Comparison of ENCODE assay signal across 1 fruit fly cellular context in genomic region chr3L:639460-640103, dm6.
TF ChIP-seq lines count a peak whose summit lies in the region.

No protein-coding gene starts in this region.

TF ChIP-seq in whole organism, embryonic, 481 proteins besides CTCF, POLR2A, EP300 and RAD21 (continued from another document):
- no peak for TF ChIP-seq Opbp (GFP tag; IDR thresholded peaks at IDR 0.05; lab: Robert Waterston, UW; ENCODE audit: partially characterized antibody)
- no peak for TF ChIP-seq Doc2 (GFP tag; IDR thresholded peaks at IDR 0.05; lab: Robert Waterston, UW)
- TF ChIP-seq her (GFP tag; optimal IDR thresholded peaks at IDR 0.05; lab: Kevin White, UChicago) = no peak
- TF ChIP-seq Ptx1 (GFP tag; IDR thresholded peaks at IDR 0.05; lab: Robert Waterston, UW) = no peak
- TF ChIP-seq CG5953 (GFP tag; IDR thresholded peaks at IDR 0.05; lab: Robert Waterston, UW) = peak; percentile 44; the same call in 1 of the 2 replicates
- peak; percentile 18 for TF ChIP-seq CG17359 (tag; optimal IDR thresholded peaks at IDR 0.05; lab: Kevin White, UChicago)
- peak; percentile 19 for TF ChIP-seq CG11398 (GFP tag; optimal IDR thresholded peaks at IDR 0.05; lab: Kevin White, UChicago)
- no peak for TF ChIP-seq Xrp1 (GFP tag; IDR thresholded peaks at IDR 0.05; lab: Robert Waterston, UW)
- no peak for TF ChIP-seq twi (tag; optimal IDR thresholded peaks at IDR 0.05; lab: Kevin White, UChicago)
- TF ChIP-seq CG42726 (GFP tag; IDR thresholded peaks at IDR 0.05; lab: Robert Waterston, UW; ENCODE audit: partially characterized antibody) = peak; percentile 57; the same call in 1 of the 2 replicates
- no peak for TF ChIP-seq Sox102F (GFP tag; optimal IDR thresholded peaks at IDR 0.05; lab: Kevin White, UChicago)
- peak; percentile 42 for TF ChIP-seq pros (GFP tag; optimal IDR thresholded peaks at IDR 0.05; lab: Kevin White, UChicago)
- no peak for TF ChIP-seq pita (GFP tag; optimal IDR thresholded peaks at IDR 0.05; lab: Kevin White, UChicago)
- no peak for TF ChIP-seq en (GFP tag; optimal IDR thresholded peaks at IDR 0.05; lab: Kevin White, UChicago)
- TF ChIP-seq CG7357 (GFP tag; IDR thresholded peaks at IDR 0.05; lab: Robert Waterston, UW) = no peak
- TF ChIP-seq so (GFP tag; IDR thresholded peaks at IDR 0.05; lab: Robert Waterston, UW) = no peak
- peak; percentile 8 for TF ChIP-seq Mad (GFP tag; optimal IDR thresholded peaks at IDR 0.05; lab: Kevin White, UChicago)
- peak; percentile 45 for TF ChIP-seq repo (GFP tag; optimal IDR thresholded peaks at IDR 0.05; lab: Kevin White, UChicago)
- no peak for TF ChIP-seq CG12219 (GFP tag; optimal IDR thresholded peaks at IDR 0.05; lab: Kevin White, UChicago)
- no peak for TF ChIP-seq unc-4 (GFP tag; IDR thresholded peaks at IDR 0.05; lab: Robert Waterston, UW; ENCODE audit: partially characterized antibody)
- peak; percentile 56; the same call in 3 of the 4 replicates for TF ChIP-seq chinmo (GFP tag; IDR thresholded peaks at IDR 0.05; lab: Robert Waterston, UW; ENCODE audit: partially characterized antibody)
- TF ChIP-seq CG32532 (GFP tag; IDR thresholded peaks at IDR 0.05; lab: Robert Waterston, UW) = peak; percentile 28; the same call in 1 of the 2 replicates
- TF ChIP-seq CG1832 (GFP tag; optimal IDR thresholded peaks at IDR 0.05; lab: Kevin White, UChicago) = no peak
- TF ChIP-seq da (GFP tag; optimal IDR thresholded peaks at IDR 0.05; lab: Kevin White, UChicago) = no peak
- TF ChIP-seq CG6689 (GFP tag; IDR thresholded peaks at IDR 0.05; lab: Robert Waterston, UW) = no peak
- TF ChIP-seq CG9727 (GFP tag; optimal IDR thresholded peaks at IDR 0.05; lab: Kevin White, UChicago) = no peak
- TF ChIP-seq Hmr (GFP tag; optimal IDR thresholded peaks at IDR 0.05; lab: Kevin White, UChicago) = no peak
- no peak for TF ChIP-seq Hsf (GFP tag; optimal IDR thresholded peaks at IDR 0.05; lab: Kevin White, UChicago)
- no peak for TF ChIP-seq Drgx (GFP tag; IDR thresholded peaks at IDR 0.05; lab: Robert Waterston, UW)
- TF ChIP-seq CG4282 (GFP tag; optimal IDR thresholded peaks at IDR 0.05; lab: Kevin White, UChicago) = peak; percentile 21
- TF ChIP-seq CG17568 (GFP tag; optimal IDR thresholded peaks at IDR 0.05; lab: Kevin White, UChicago) = peak; percentile 30
- peak; percentile 7 for TF ChIP-seq CG2712 (tag; optimal IDR thresholded peaks at IDR 0.05; lab: Kevin White, UChicago)
- TF ChIP-seq CG17385 (GFP tag; optimal IDR thresholded peaks at IDR 0.05; lab: Kevin White, UChicago) = peak; percentile 90
- TF ChIP-seq zf30C (GFP tag; optimal IDR thresholded peaks at IDR 0.05; lab: Kevin White, UChicago) = peak; percentile 27
- no peak for TF ChIP-seq CG7271 (tag; optimal IDR thresholded peaks at IDR 0.05; lab: Kevin White, UChicago)
- peak; percentile 35 for TF ChIP-seq Vsx1 (GFP tag; optimal IDR thresholded peaks at IDR 0.05; lab: Kevin White, UChicago)
- peak; percentile 20 for TF ChIP-seq CG8924 (tag; optimal IDR thresholded peaks at IDR 0.05; lab: Kevin White, UChicago)
- TF ChIP-seq sd (tag; optimal IDR thresholded peaks at IDR 0.05; lab: Kevin White, UChicago) = peak; percentile 98
- TF ChIP-seq CG3847 (GFP tag; IDR thresholded peaks at IDR 0.05; lab: Robert Waterston, UW) = no peak
- TF ChIP-seq nerfin-1 (tag; optimal IDR thresholded peaks at IDR 0.05; lab: Kevin White, UChicago) = peak; percentile 9
- no peak for TF ChIP-seq Dip2 (GFP tag; IDR thresholded peaks at IDR 0.05; lab: Robert Waterston, UW)
- no peak for TF ChIP-seq MTF-1 (GFP tag; optimal IDR thresholded peaks at IDR 0.05; lab: Kevin White, UChicago; ENCODE audit: borderline replicate concordance)
- no peak for TF ChIP-seq bab2 (GFP tag; optimal IDR thresholded peaks at IDR 0.05; lab: Kevin White, UChicago)
- peak; percentile 41 for TF ChIP-seq CG5180 (GFP tag; optimal IDR thresholded peaks at IDR 0.05; lab: Kevin White, UChicago)
- peak; percentile 15 for TF ChIP-seq mirr (GFP tag; optimal IDR thresholded peaks at IDR 0.05; lab: Kevin White, UChicago)
- no peak for TF ChIP-seq CG34376 (GFP tag; optimal IDR thresholded peaks at IDR 0.05; lab: Kevin White, UChicago)
- TF ChIP-seq Gug (GFP tag; IDR thresholded peaks at IDR 0.05; lab: Robert Waterston, UW) = no peak
- TF ChIP-seq lilli (GFP tag; optimal IDR thresholded peaks at IDR 0.05; lab: Kevin White, UChicago) = peak; percentile 49
- TF ChIP-seq amos (GFP tag; IDR thresholded peaks at IDR 0.05; lab: Robert Waterston, UW; ENCODE audit: partially characterized antibody) = no peak
- TF ChIP-seq lbe (GFP tag; optimal IDR thresholded peaks at IDR 0.05; lab: Kevin White, UChicago) = no peak
- TF ChIP-seq sr (GFP tag; IDR thresholded peaks at IDR 0.05; lab: Robert Waterston, UW) = no peak
- TF ChIP-seq Deaf1 (tag; optimal IDR thresholded peaks at IDR 0.05; lab: Kevin White, UChicago) = peak; percentile 62
- no peak for TF ChIP-seq Hey (tag; optimal IDR thresholded peaks at IDR 0.05; lab: Kevin White, UChicago)
- no peak for TF ChIP-seq ase (GFP tag; IDR thresholded peaks at IDR 0.05; lab: Robert Waterston, UW)
- no peak for TF ChIP-seq Lhr (GFP tag; optimal IDR thresholded peaks at IDR 0.05; lab: Kevin White, UChicago)
- peak; percentile 3 for TF ChIP-seq HmgZ (tag; optimal IDR thresholded peaks at IDR 0.05; lab: Kevin White, UChicago)
- no peak for TF ChIP-seq pho (GFP tag; optimal IDR thresholded peaks at IDR 0.05; lab: Kevin White, UChicago)
- TF ChIP-seq HLH4C (GFP tag; IDR thresholded peaks at IDR 0.05; lab: Robert Waterston, UW; ENCODE audit: partially characterized antibody) = 0 out of 3 replicates have a peak, but pooled peaks have one; percentile 9
- peak; percentile 24 for TF ChIP-seq psq (GFP tag; optimal IDR thresholded peaks at IDR 0.05; lab: Kevin White, UChicago)
- TF ChIP-seq ranshi (GFP tag; IDR thresholded peaks at IDR 0.05; lab: Robert Waterston, UW) = peak; percentile 14; the same call in 1 of the 2 replicates
- no peak for TF ChIP-seq Sry-β (GFP tag; optimal IDR thresholded peaks at IDR 0.05; lab: Kevin White, UChicago)
- no peak for TF ChIP-seq CG32772 (GFP tag; IDR thresholded peaks at IDR 0.05; lab: Robert Waterston, UW)
- peak; percentile 82 for TF ChIP-seq chm (GFP tag; IDR thresholded peaks at IDR 0.05; lab: Robert Waterston, UW)
- TF ChIP-seq Hr51 (GFP tag; optimal IDR thresholded peaks at IDR 0.05; lab: Kevin White, UChicago) = no peak
- no peak for TF ChIP-seq Bgb (GFP tag; IDR thresholded peaks at IDR 0.05; lab: Robert Waterston, UW; ENCODE audit: partially characterized antibody)
- TF ChIP-seq cg (GFP tag; optimal IDR thresholded peaks at IDR 0.05; lab: Kevin White, UChicago) = peak; percentile 67
- no peak for TF ChIP-seq CG2129 (GFP tag; IDR thresholded peaks at IDR 0.05; lab: Robert Waterston, UW; ENCODE audit: partially characterized antibody)
- TF ChIP-seq tx (GFP tag; optimal IDR thresholded peaks at IDR 0.05; lab: Kevin White, UChicago) = no peak
- no peak for TF ChIP-seq nom (GFP tag; optimal IDR thresholded peaks at IDR 0.05; lab: Kevin White, UChicago)
- TF ChIP-seq dm (GFP tag; optimal IDR thresholded peaks at IDR 0.05; lab: Kevin White, UChicago) = no peak
- TF ChIP-seq CG12769 (tag; optimal IDR thresholded peaks at IDR 0.05; lab: Kevin White, UChicago) = peak; percentile 88
- peak; percentile 20 for TF ChIP-seq Bteb2 (GFP tag; optimal IDR thresholded peaks at IDR 0.05; lab: Kevin White, UChicago)
- peak; percentile 19 for TF ChIP-seq Ets65A (GFP tag; lab: Kevin White, UChicago)
- TF ChIP-seq CG17328 (GFP tag; IDR thresholded peaks at IDR 0.05; lab: Robert Waterston, UW) = no peak
- no peak for TF ChIP-seq Ssrp (tag; optimal IDR thresholded peaks at IDR 0.05; lab: Kevin White, UChicago)
- no peak for TF ChIP-seq Hand (GFP tag; optimal IDR thresholded peaks at IDR 0.05; lab: Kevin White, UChicago)
- no peak for TF ChIP-seq ewg (GFP tag; optimal IDR thresholded peaks at IDR 0.05; lab: Kevin White, UChicago)
- TF ChIP-seq esg (GFP tag; conservative IDR thresholded peaks at IDR 0.05; lab: Robert Waterston, UW) = no peak
- peak; percentile 97 for TF ChIP-seq Adf1 (GFP tag; IDR thresholded peaks at IDR 0.05; lab: Robert Waterston, UW)
- no peak for TF ChIP-seq ERR (GFP tag; optimal IDR thresholded peaks at IDR 0.05; lab: Kevin White, UChicago)
- TF ChIP-seq Atf-2 (GFP tag; optimal IDR thresholded peaks at IDR 0.05; lab: Kevin White, UChicago) = no peak
- TF ChIP-seq D19A (tag; optimal IDR thresholded peaks at IDR 0.05; lab: Kevin White, UChicago) = no peak
- TF ChIP-seq ro (GFP tag; IDR thresholded peaks at IDR 0.05; lab: Robert Waterston, UW) = no peak
- TF ChIP-seq CkIIα-i1 (GFP tag; IDR thresholded peaks at IDR 0.05; lab: Robert Waterston, UW) = no peak
- no peak for TF ChIP-seq CG31224 (GFP tag; IDR thresholded peaks at IDR 0.05; lab: Robert Waterston, UW)
- peak; percentile 26; the same call in 1 of the 3 replicates for TF ChIP-seq CG34422 (GFP tag; IDR thresholded peaks at IDR 0.05; lab: Robert Waterston, UW)
- no peak for TF ChIP-seq CG2116 (GFP tag; optimal IDR thresholded peaks at IDR 0.05; lab: Kevin White, UChicago)
- TF ChIP-seq CG14441 (GFP tag; IDR thresholded peaks at IDR 0.05; lab: Robert Waterston, UW) = peak; percentile 10; the same call in 1 of the 2 replicates
- TF ChIP-seq Jarid2 (GFP tag; optimal IDR thresholded peaks at IDR 0.05; lab: Kevin White, UChicago) = peak; percentile 69
- no peak for TF ChIP-seq Dip3 (GFP tag; optimal IDR thresholded peaks at IDR 0.05; lab: Kevin White, UChicago)
- TF ChIP-seq ind (GFP tag; optimal IDR thresholded peaks at IDR 0.05; lab: Kevin White, UChicago) = no peak
- no peak for TF ChIP-seq Dp (GFP tag; optimal IDR thresholded peaks at IDR 0.05; lab: Kevin White, UChicago)
- TF ChIP-seq fd64A (GFP tag; optimal IDR thresholded peaks at IDR 0.05; lab: Kevin White, UChicago) = no peak
- no peak for TF ChIP-seq sug (tag; optimal IDR thresholded peaks at IDR 0.05; lab: Kevin White, UChicago)
- TF ChIP-seq CG1024 (GFP tag; IDR thresholded peaks at IDR 0.05; lab: Robert Waterston, UW) = 0 out of 2 replicates have a peak, but pooled peaks have one; percentile 2
- TF ChIP-seq CG2202 (tag; optimal IDR thresholded peaks at IDR 0.05; lab: Kevin White, UChicago) = no peak
- TF ChIP-seq kay (GFP tag; optimal IDR thresholded peaks at IDR 0.05; lab: Kevin White, UChicago) = no peak
- TF ChIP-seq CG8290 (GFP tag; optimal IDR thresholded peaks at IDR 0.05; lab: Kevin White, UChicago) = no peak
- TF ChIP-seq CG8290 (tag; optimal IDR thresholded peaks at IDR 0.05; lab: Kevin White, UChicago) = peak in 1 of 2 experiments; percentile 28
- TF ChIP-seq CG3281 (GFP tag; optimal IDR thresholded peaks at IDR 0.05; lab: Kevin White, UChicago) = no peak
- no peak for TF ChIP-seq nerfin-2 (GFP tag; IDR thresholded peaks at IDR 0.05; lab: Robert Waterston, UW; ENCODE audit: partially characterized antibody)
- TF ChIP-seq CG15269 (tag; optimal IDR thresholded peaks at IDR 0.05; lab: Kevin White, UChicago) = no peak
- peak; percentile 97 for TF ChIP-seq CG1529 (GFP tag; optimal IDR thresholded peaks at IDR 0.05; lab: Kevin White, UChicago)
- no peak for TF ChIP-seq CG6272 (GFP tag; IDR thresholded peaks at IDR 0.05; lab: Robert Waterston, UW)
- no peak for TF ChIP-seq TFAM (GFP tag; optimal IDR thresholded peaks at IDR 0.05; lab: Kevin White, UChicago)
- TF ChIP-seq Med (GFP tag; lab: Kevin White, UChicago) = peak; percentile 88
- no peak for TF ChIP-seq CG13775 (GFP tag; optimal IDR thresholded peaks at IDR 0.05; lab: Kevin White, UChicago)
- TF ChIP-seq Hr39 (optimal IDR thresholded peaks at IDR 0.05; lab: Kevin White, UChicago) = no peak
- no peak for TF ChIP-seq Trl (optimal IDR thresholded peaks at IDR 0.05; lab: Kevin White, UChicago)
- TF ChIP-seq Trl (GFP tag; optimal IDR thresholded peaks at IDR 0.05; lab: Kevin White, UChicago) = peak; percentile 9
- TF ChIP-seq sob (GFP tag; IDR thresholded peaks at IDR 0.05; lab: Robert Waterston, UW) = no peak
- peak; percentile 51 for TF ChIP-seq BtbVII (GFP tag; optimal IDR thresholded peaks at IDR 0.05; lab: Kevin White, UChicago)
